Worm (Caenorhabditis elegans): ENCODE data around the gene F57F4.2.

ce11 chrV:6425927-6426326, 36.4 kb upstream of the F57F4.2 start, which contains the start of gene T05H4.11:
- TF ChIP-seq flt-1 (GFP tag; IDR thresholded peaks at IDR 0.05) (0 out of 2 replicates have a peak, but pooled peaks have one; percentile 31), cog-1 (tag; optimal IDR thresholded peaks at IDR 0.05) (no peak), ref-1 (GFP tag; conservative IDR thresholded peaks at IDR 0.05) (no peak), ztf-23 (GFP tag; IDR thresholded peaks at IDR 0.05) (no peak), med-1 (GFP tag; optimal IDR thresholded peaks at IDR 0.05; ENCODE audit: insufficient read depth) (no peak), ztf-29 (GFP tag; IDR thresholded peaks at IDR 0.05) (no peak), T22C8.4 (GFP tag; IDR thresholded peaks at IDR 0.05) (no peak), tab-1 (GFP tag; IDR thresholded peaks at IDR 0.05) (no peak)
